Fruit fly (Drosophila melanogaster) whole organism, prepupa: ENCODE measurements around the gene Pep.

Experiments
- CG10631 ChIP-seq: fragments of 200-800 bp; sonication (Bioruptor generic); optimal IDR thresholded peaks from 2 replicates; lab custom pipeline; 2016; ENCODE audit warnings: missing biosample characterization, missing genetic modification characterization
- CG10669 ChIP-seq: fragments of 200-800 bp; sonication (Bioruptor generic); optimal IDR thresholded peaks from 3 replicates; lab custom pipeline; 2018; ENCODE audit warnings: missing biosample characterization, mild to moderate bottlenecking, missing genetic modification characterization, moderate library complexity
- CG11762 ChIP-seq: fragments of 200-800 bp; sonication (Bioruptor generic); optimal IDR thresholded peaks from 3 replicates; lab custom pipeline; 2016; ENCODE audit warnings: missing biosample characterization, missing genetic modification characterization; ENCODE audit not compliant: insufficient read depth
- CG11902 ChIP-seq: fragments of 200-800 bp; sonication (Bioruptor generic); optimal IDR thresholded peaks from 3 replicates; lab custom pipeline; 2016; ENCODE audit warnings: missing biosample characterization, missing genetic modification characterization
- CG15336 ChIP-seq: fragments of 200-800 bp; sonication (Bioruptor generic); IDR thresholded peaks from 2 replicates; pipeline ENCODE4 v1.3.6; 2022; ENCODE audit warnings: missing biosample characterization, missing genetic modification characterization
- CG3032 ChIP-seq: fragments of 200-800 bp; optimal IDR thresholded peaks from 2 replicates; lab custom pipeline; 2019; ENCODE audit warnings: missing biosample characterization, mild to moderate bottlenecking, missing genetic modification characterization, moderate library complexity
- CG32006 ChIP-seq: fragments of 200-800 bp; sonication (Bioruptor generic); optimal IDR thresholded peaks from 3 replicates; lab custom pipeline; 2017; ENCODE audit warnings: missing biosample characterization, mild to moderate bottlenecking, missing genetic modification characterization
- CG3919 ChIP-seq: fragments of 200-800 bp; sonication (Bioruptor generic); optimal IDR thresholded peaks from 3 replicates; lab custom pipeline; 2016; ENCODE audit warnings: missing biosample characterization, missing genetic modification characterization
- CG6163 ChIP-seq: fragments of 200-800 bp; sonication (Bioruptor generic); IDR thresholded peaks from 3 replicates; pipeline ENCODE4 v1.3.6; 2022; ENCODE audit warnings: missing biosample characterization, missing genetic modification characterization
- CG6808 ChIP-seq: fragments of 200-800 bp; sonication (Bioruptor generic); optimal IDR thresholded peaks from 3 replicates; lab custom pipeline; 2017; ENCODE audit warnings: missing biosample characterization, missing genetic modification characterization, mild to moderate bottlenecking, moderate library complexity, missing genetic modification reagents
- CG7368 ChIP-seq: fragments of 200-800 bp; sonication (Bioruptor generic); optimal IDR thresholded peaks from 3 replicates; lab custom pipeline; 2016; ENCODE audit warnings: missing biosample characterization, missing genetic modification characterization
- CG8632 ChIP-seq: fragments of 200-800 bp; sonication (Bioruptor generic); optimal IDR thresholded peaks from 3 replicates; lab custom pipeline; 2016; ENCODE audit warnings: missing biosample characterization, missing genetic modification characterization
- Eip75B ChIP-seq: fragments of 200-800 bp; sonication (Bioruptor generic); optimal IDR thresholded peaks from 3 replicates; lab custom pipeline; 2016; ENCODE audit warnings: missing biosample characterization, missing genetic modification characterization
- Eip78C ChIP-seq: fragments of 200-800 bp; sonication (Bioruptor generic); peaks from one replicate; lab custom pipeline; 2016; ENCODE audit warnings: missing biosample characterization, missing genetic modification characterization
- Eip93F ChIP-seq: fragments of 200-800 bp; sonication (Bioruptor generic); optimal IDR thresholded peaks from 2 replicates; lab custom pipeline; 2016; ENCODE audit warnings: missing biosample characterization, mild to moderate bottlenecking, missing genetic modification characterization
- Ets96B ChIP-seq: fragments of 200-800 bp; optimal IDR thresholded peaks from 2 replicates; lab custom pipeline; 2019; ENCODE audit warnings: missing biosample characterization, mild to moderate bottlenecking, missing genetic modification characterization, moderate library complexity
- Gug ChIP-seq: fragments of 200-800 bp; sonication (Bioruptor generic); IDR thresholded peaks from 2 replicates; pipeline ENCODE4 v1.3.6; 2022; ENCODE audit warnings: missing biosample characterization, missing genetic modification characterization
- Hr39 ChIP-seq: fragments of 200-800 bp; sonication (Bioruptor generic); optimal IDR thresholded peaks from 2 replicates; lab custom pipeline; 2016; ENCODE audit warnings: missing biosample characterization, missing genetic modification characterization
- Lpt ChIP-seq: fragments of 200-800 bp; sonication (Bioruptor generic); optimal IDR thresholded peaks from 3 replicates; lab custom pipeline; 2016; ENCODE audit warnings: missing biosample characterization, missing genetic modification characterization
- Met ChIP-seq: fragments of 200-800 bp; sonication (Bioruptor generic); optimal IDR thresholded peaks from 3 replicates; lab custom pipeline; 2016; ENCODE audit warnings: missing biosample characterization, missing genetic modification characterization
- OdsH ChIP-seq: fragments of 200-800 bp; sonication (Bioruptor generic); optimal IDR thresholded peaks from 3 replicates; lab custom pipeline; 2016; ENCODE audit warnings: missing biosample characterization, missing genetic modification characterization
- Sox14 ChIP-seq: fragments of 200-800 bp; sonication (Bioruptor generic); optimal IDR thresholded peaks from 3 replicates; lab custom pipeline; 2016; ENCODE audit warnings: missing biosample characterization, missing genetic modification characterization
- achi ChIP-seq: fragments of 200-800 bp; sonication (Bioruptor generic); optimal IDR thresholded peaks from 3 replicates; lab custom pipeline; 2016; ENCODE audit warnings: missing biosample characterization, missing genetic modification characterization
- acj6 ChIP-seq: fragments of 200-800 bp; sonication (Bioruptor generic); optimal IDR thresholded peaks from 3 replicates; lab custom pipeline; 2016; ENCODE audit warnings: missing biosample characterization, missing genetic modification characterization
- dac ChIP-seq: fragments of 200-800 bp; sonication (Bioruptor generic); optimal IDR thresholded peaks from 2 replicates; lab custom pipeline; 2017; ENCODE audit warnings: missing biosample characterization, mild to moderate bottlenecking, missing genetic modification characterization
- dsx ChIP-seq: fragments of 200-800 bp; optimal IDR thresholded peaks from 3 replicates; lab custom pipeline; 2019; ENCODE audit warnings: missing biosample characterization, mild to moderate bottlenecking, missing genetic modification characterization, moderate library complexity; ENCODE audit not compliant: poor library complexity, severe bottlenecking
- eg ChIP-seq: fragments of 200-800 bp; sonication (Bioruptor generic); IDR thresholded peaks from 3 replicates; pipeline ENCODE4 v1.3.6; 2022; ENCODE audit warnings: missing biosample characterization, missing genetic modification characterization
- esn ChIP-seq: fragments of 200-800 bp; sonication (Bioruptor generic); optimal IDR thresholded peaks from 2 replicates; lab custom pipeline; 2016; ENCODE audit warnings: missing biosample characterization, mild to moderate bottlenecking, missing genetic modification characterization, moderate library complexity
- fd59A ChIP-seq: fragments of 200-800 bp; sonication (Bioruptor generic); optimal IDR thresholded peaks from 2 replicates; lab custom pipeline; 2017; ENCODE audit warnings: missing biosample characterization, mild to moderate bottlenecking, missing genetic modification characterization, missing genetic modification reagents
- fkh ChIP-seq: fragments of 200-800 bp; sonication (Bioruptor generic); optimal IDR thresholded peaks from 3 replicates; lab custom pipeline; 2017; ENCODE audit warnings: missing biosample characterization, mild to moderate bottlenecking, missing genetic modification characterization, moderate library complexity
- lz ChIP-seq: fragments of 200-800 bp; sonication (Bioruptor generic); optimal IDR thresholded peaks from 3 replicates; lab custom pipeline; 2016; ENCODE audit warnings: missing biosample characterization, missing genetic modification characterization
- net ChIP-seq: fragments of 200-800 bp; sonication (Bioruptor generic); optimal IDR thresholded peaks from 3 replicates; lab custom pipeline; 2016; ENCODE audit warnings: missing biosample characterization, missing genetic modification characterization
- ss ChIP-seq, 2 experiments: fragments of 200-800 bp; sonication (Bioruptor generic); optimal IDR thresholded peaks; 2 replicates in 1 of 2; 3 replicates in 1 of 2; lab custom pipeline; 2017 to 2018; ENCODE audit warnings: mild to moderate bottlenecking in 2 of 2, missing biosample characterization in 2 of 2, missing genetic modification characterization in 2 of 2, moderate library complexity in 1 of 2

The Pep gene

DNA sequence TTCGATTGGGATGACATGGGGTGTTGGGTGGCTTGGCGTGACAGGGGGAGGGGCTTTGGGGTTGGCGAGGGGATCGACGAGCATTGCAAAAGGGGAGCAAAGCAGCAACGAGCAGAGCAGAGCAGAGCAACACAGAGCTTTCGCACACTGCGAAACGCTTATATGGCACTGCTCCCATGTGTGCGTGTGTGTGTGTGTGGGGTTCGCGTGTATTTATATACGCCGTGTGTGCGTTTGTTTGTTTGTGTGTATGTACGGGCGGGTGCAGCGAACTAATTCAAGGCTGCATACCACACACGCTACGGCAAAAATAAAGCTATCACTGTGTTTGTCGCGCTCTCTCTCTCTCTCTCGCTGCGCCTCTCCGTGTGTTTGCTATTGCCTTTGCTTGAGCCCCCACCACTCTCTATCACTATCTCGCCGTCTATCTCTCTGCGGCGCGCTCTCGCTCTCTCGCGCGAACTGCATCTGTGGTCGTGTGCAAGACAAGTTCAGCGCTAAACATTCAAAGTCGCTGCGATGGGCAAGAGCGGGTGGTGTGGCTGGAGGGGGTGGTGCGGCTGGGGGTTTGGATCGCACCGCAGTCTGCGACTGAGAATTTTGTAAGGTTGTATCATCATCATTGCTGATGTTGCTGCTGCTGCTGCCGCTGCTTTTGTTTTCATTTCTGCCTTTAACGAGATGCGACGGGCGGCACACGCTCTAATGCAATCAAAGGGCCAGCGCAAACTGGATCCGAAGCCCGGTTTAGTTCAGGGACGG is 54.2 kb downstream of the Pep start (continued):
- peak; percentile 67 for TF ChIP-seq CG6163 (GFP tag; lab: Robert Waterston, UW)
- TF ChIP-seq fkh (GFP tag; lab: Kevin White, UChicago), result peak; percentile 65
- TF ChIP-seq Hr39, result no peak
- TF ChIP-seq Met (GFP tag; lab: Kevin White, UChicago), result peak; percentile 1
- peak; percentile 39 for TF ChIP-seq Eip93F (GFP tag; lab: Kevin White, UChicago)
- no peak for TF ChIP-seq Eip75B
- TF ChIP-seq eg (GFP tag; lab: Robert Waterston, UW), result peak; percentile 54
- peak; percentile 63 for TF ChIP-seq CG15336 (GFP tag; lab: Robert Waterston, UW)
- TF ChIP-seq esn (GFP tag; lab: Kevin White, UChicago), result no peak

DNA sequence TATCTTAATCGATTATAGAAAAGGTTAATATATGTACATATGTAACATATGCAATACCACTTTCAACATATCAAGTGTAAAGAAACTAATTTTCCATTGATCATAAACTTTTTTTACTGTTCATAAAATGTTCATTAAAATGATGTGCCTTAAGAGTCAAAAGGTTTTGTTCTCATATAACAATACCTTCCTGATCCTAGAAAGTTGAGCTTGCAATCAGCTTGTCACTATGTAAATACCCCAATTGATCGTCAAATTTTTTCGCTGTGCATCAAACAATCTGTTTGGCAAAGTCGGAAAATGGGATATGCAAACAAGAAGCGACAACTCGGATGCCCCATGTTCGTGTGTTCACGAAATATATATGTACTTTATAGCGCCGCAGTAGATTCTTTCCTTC is 54.8 kb downstream of the Pep start:
- no peak for TF ChIP-seq lz
- no peak for TF ChIP-seq Gug (GFP tag; lab: Robert Waterston, UW)
- no peak for TF ChIP-seq dac (GFP tag; lab: Kevin White, UChicago)
- peak; percentile 60 for TF ChIP-seq CG10669 (GFP tag; lab: Kevin White, UChicago)
- peak; percentile 30 for TF ChIP-seq CG3032
- TF ChIP-seq dsx (GFP tag; lab: Kevin White, UChicago), result no peak
- TF ChIP-seq acj6 (GFP tag; lab: Kevin White, UChicago), result peak; percentile 8
- peak; percentile 10 for TF ChIP-seq CG32006 (GFP tag; lab: Kevin White, UChicago)
- TF ChIP-seq Ets96B, result peak; percentile 17
- TF ChIP-seq Eip78C (GFP tag; lab: Kevin White, UChicago), result peak; percentile 61
- TF ChIP-seq achi (GFP tag; lab: Kevin White, UChicago), result peak; percentile 3
- TF ChIP-seq fd59A (GFP tag; lab: Kevin White, UChicago), result peak; percentile 22
- peak; percentile 24 for TF ChIP-seq CG6808 (GFP tag; lab: Kevin White, UChicago)
- no peak for TF ChIP-seq CG8632
- peak; percentile 7 for TF ChIP-seq net (GFP tag; lab: Kevin White, UChicago)
- peak; percentile 11 for TF ChIP-seq CG3919 (GFP tag; lab: Kevin White, UChicago)
- TF ChIP-seq Lpt (GFP tag; lab: Kevin White, UChicago), result no peak
- TF ChIP-seq ss (GFP tag; optimal IDR thresholded peaks at IDR 0.05; lab: Kevin White, UChicago), result no peak
- TF ChIP-seq Eip75B, result no peak
- TF ChIP-seq Sox14, result no peak
- TF ChIP-seq CG11902 (GFP tag; lab: Kevin White, UChicago), result no peak
- peak; percentile 5 for TF ChIP-seq OdsH
- TF ChIP-seq CG11762 (GFP tag; lab: Kevin White, UChicago), result no peak
- TF ChIP-seq CG10631 (GFP tag; lab: Kevin White, UChicago), result peak; percentile 54
- peak; percentile 13 for TF ChIP-seq CG7368

DNA sequence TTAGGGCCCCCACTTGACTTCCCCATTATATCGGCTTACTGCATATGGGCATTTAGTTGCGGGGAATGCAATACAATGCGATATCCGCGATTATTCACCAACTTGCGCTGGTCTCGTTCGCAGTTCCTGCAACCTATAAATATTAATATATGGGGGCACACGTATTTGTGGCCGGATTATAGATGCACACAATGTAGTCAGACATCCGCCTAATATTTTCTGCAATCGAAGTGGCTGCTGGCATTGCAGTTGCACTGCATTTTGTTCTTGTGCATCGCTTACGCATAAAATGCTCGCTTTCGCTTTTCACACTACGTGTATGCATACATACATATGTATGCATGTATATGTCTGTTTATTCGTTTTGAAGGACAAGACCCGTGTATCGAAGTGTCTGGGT is 56.1 kb downstream of the Pep start:
- TF ChIP-seq OdsH (no peak), dsx (GFP tag; lab: Kevin White, UChicago) (peak; percentile 78)
